Fruit fly (Drosophila melanogaster): Measurements from ENCODE around the gene AhcyL2.

Gene AhcyL2

dm6 chr3R:17020956-17021355 lies 39.0 kb upstream of the AhcyL2 start, which contains the start of gene Adsl (continued):
- TF ChIP-seq jumu (GFP tag; optimal IDR thresholded peaks at IDR 0.05) (no peak), CG16813 (GFP tag; IDR thresholded peaks at IDR 0.05; ENCODE audit: partially characterized antibody) (no peak), yki (optimal IDR thresholded peaks at IDR 0.05) (no peak), Hmr (GFP tag; optimal IDR thresholded peaks at IDR 0.05) (peak; percentile 83), lmd (GFP tag; IDR thresholded peaks at IDR 0.05) (no peak), Myb (GFP tag; optimal IDR thresholded peaks at IDR 0.05) (peak; percentile 91), gfzf (GFP tag; optimal IDR thresholded peaks at IDR 0.05) (peak; percentile 78), CG2116 (GFP tag; optimal IDR thresholded peaks at IDR 0.05) (peak; percentile 80), CG8281 (tag; optimal IDR thresholded peaks at IDR 0.05) (peak; percentile 30), br (optimal IDR thresholded peaks at IDR 0.05) (no peak), ro (GFP tag; IDR thresholded peaks at IDR 0.05) (no peak), gcm (GFP tag; optimal IDR thresholded peaks at IDR 0.05) (peak; percentile 76), Bgb (GFP tag; IDR thresholded peaks at IDR 0.05; ENCODE audit: partially characterized antibody) (peak; percentile 49; the same call in 1 of the 2 replicates), pzg (GFP tag; optimal IDR thresholded peaks at IDR 0.05) (peak; percentile 66), CG13894 (tag; optimal IDR thresholded peaks at IDR 0.05) (no peak), CG8290 (GFP tag; optimal IDR thresholded peaks at IDR 0.05) (no peak), CG8290 (tag; optimal IDR thresholded peaks at IDR 0.05) (peak in 1 of 2 experiments; percentile 3), E2f1 (GFP tag; IDR thresholded peaks at IDR 0.05) (peak; percentile 21; the same call in 1 of the 2 replicates), CG10209 (GFP tag; optimal IDR thresholded peaks at IDR 0.05) (peak; percentile 68), CG33557 (GFP tag; optimal IDR thresholded peaks at IDR 0.05) (peak; percentile 75), CG9797 (GFP tag; optimal IDR thresholded peaks at IDR 0.05) (peak; percentile 86), CG1647 (GFP tag; optimal IDR thresholded peaks at IDR 0.05) (no peak), grn (GFP tag; optimal IDR thresholded peaks at IDR 0.05) (peak; percentile 43), lov (optimal IDR thresholded peaks at IDR 0.05) (no peak), lov (GFP tag; IDR thresholded peaks at IDR 0.05) (peak; percentile 77; the same call in 2 of the 3 replicates), CG13775 (GFP tag; optimal IDR thresholded peaks at IDR 0.05) (peak; percentile 81), corto (GFP tag; optimal IDR thresholded peaks at IDR 0.05) (no peak), CG7745 (tag; optimal IDR thresholded peaks at IDR 0.05) (no peak), CG4854 (GFP tag; optimal IDR thresholded peaks at IDR 0.05) (no peak), CG17802 (tag; optimal IDR thresholded peaks at IDR 0.05) (peak; percentile 46), CG11504 (tag; optimal IDR thresholded peaks at IDR 0.05) (no peak), mld (GFP tag; IDR thresholded peaks at IDR 0.05; ENCODE audit: partially characterized antibody) (no peak), HLH54F (GFP tag; optimal IDR thresholded peaks at IDR 0.05) (peak; percentile 2), toy (GFP tag; IDR thresholded peaks at IDR 0.05) (0 out of 2 replicates have a peak, but pooled peaks have one; percentile 16), CG31365 (tag; optimal IDR thresholded peaks at IDR 0.05) (peak; percentile 44), Chrac-16 (GFP tag; optimal IDR thresholded peaks at IDR 0.05) (peak; percentile 19), MBD-R2 (GFP tag; IDR thresholded peaks at IDR 0.05) (peak; percentile 71), CG9932 (GFP tag; IDR thresholded peaks at IDR 0.05) (no peak), CG4707 (GFP tag; optimal IDR thresholded peaks at IDR 0.05) (peak; percentile 75), Asciz (GFP tag; optimal IDR thresholded peaks at IDR 0.05) (peak; percentile 82), stwl (tag; optimal IDR thresholded peaks at IDR 0.05) (peak; percentile 99), gro (GFP tag; optimal IDR thresholded peaks at IDR 0.05) (no peak), CG5953 (GFP tag; IDR thresholded peaks at IDR 0.05) (0 out of 2 replicates have a peak, but pooled peaks have one; percentile 36), vvl (GFP tag; IDR thresholded peaks at IDR 0.05) (peak; percentile 84), Usf (GFP tag; optimal IDR thresholded peaks at IDR 0.05) (no peak), Fer2 (tag; optimal IDR thresholded peaks at IDR 0.05) (peak; percentile 56), Ada2b (GFP tag; IDR thresholded peaks at IDR 0.05) (peak; percentile 19; the same call in 1 of the 2 replicates), gcm2 (GFP tag; optimal IDR thresholded peaks at IDR 0.05) (peak; percentile 41), odd (GFP tag; optimal IDR thresholded peaks at IDR 0.05) (peak; percentile 79), CG2875 (GFP tag; optimal IDR thresholded peaks at IDR 0.05) (peak; percentile 83), CG16815 (GFP tag; optimal IDR thresholded peaks at IDR 0.05) (no peak)

All from whole organism, embryonic.